Worm (Caenorhabditis elegans) whole organism, L3 larva: ENCODE measurements around the gene Y116A8A.150.

ENCODE experiments used
- ama-1 ChIP-seq: fragments of 150-350 bp; optimal IDR thresholded peaks from 2 replicates; lab custom pipeline; 2018
- mdl-1 ChIP-seq: fragments of 150-350 bp; optimal IDR thresholded peaks from 2 replicates; lab custom pipeline; 2014; ENCODE audit warnings: missing biosample characterization, missing genetic modification characterization

- TF ChIP-seq ama-1 (lab: Kevin White, UChicago) (peak; percentile 54), mdl-1 (tag; lab: Kevin White, UChicago) (no peak)
These were observed 22.7 kb upstream of the Y116A8A.150 start, which contains the start of gene gtsf-1 for ce11 chrIV:16865487-16865886.
